Worm (Caenorhabditis elegans) whole organism, L4 larva: ENCODE measurements around the gene F44B9.5.
A peak's percentile ranks its signal among the peaks of the same experiment; 100 is the strongest.

Experiments used
- D1046.2 ChIP-seq: fragments of 200-800 bp; sonication (Bioruptor generic); IDR thresholded peaks from 2 replicates; pipeline ENCODE4 v1.3.6; 2022; ENCODE audit warnings: missing genetic modification characterization, missing compliant biosample characterization
- F37D6.2 ChIP-seq: sonication (generic microtip); optimal IDR thresholded peaks from 2 replicates; lab custom pipeline; 2016; ENCODE audit warnings: mild to moderate bottlenecking, missing genetic modification characterization, missing compliant biosample characterization
- F44E2.7 ChIP-seq: fragments of 200-800 bp; sonication (Bioruptor generic); IDR thresholded peaks from 2 replicates; pipeline ENCODE4 v2.1.2; 2022; ENCODE audit warnings: missing genetic modification characterization, missing compliant biosample characterization
- R02D3.7 ChIP-seq: fragments of 150-350 bp; sonication (generic microtip); optimal IDR thresholded peaks from 3 replicates; lab custom pipeline; 2014; ENCODE audit warnings: missing biosample characterization, missing genetic modification characterization
- ZK337.2 ChIP-seq: fragments of 200-800 bp; sonication (Bioruptor generic); IDR thresholded peaks from 2 replicates; pipeline ENCODE4 v1.3.6; 2022; ENCODE audit warnings: missing genetic modification reagents, missing genetic modification characterization, missing compliant biosample characterization
- aha-1 ChIP-seq: fragments of 150-350 bp; peaks from one replicate; lab custom pipeline; 2014; ENCODE audit warnings: missing biosample characterization, missing genetic modification characterization
- aly-2 ChIP-seq: sonication (generic microtip); optimal IDR thresholded peaks from 2 replicates; lab custom pipeline; 2018; ENCODE audit warnings: missing biosample characterization, missing genetic modification characterization
- ama-1 ChIP-seq: fragments of 150-350 bp; optimal IDR thresholded peaks from 2 replicates; lab custom pipeline; 2014; ENCODE audit warnings: inconsistent platforms, mixed read lengths
- arid-1 ChIP-seq: fragments of 200-800 bp; sonication (Bioruptor generic); conservative IDR thresholded peaks from 2 replicates; pipeline ENCODE4 v1.3.6; 2022; ENCODE audit warnings: missing genetic modification reagents, missing genetic modification characterization, missing compliant biosample characterization
- attf-4 ChIP-seq: sonication (generic microtip); optimal IDR thresholded peaks from 3 replicates; lab custom pipeline; 2017; ENCODE audit warnings: missing biosample characterization, missing genetic modification characterization
- ceh-44 ChIP-seq: fragments of 200-800 bp; sonication (Bioruptor generic); IDR thresholded peaks from 2 replicates; pipeline ENCODE4 v1.3.6; 2022; ENCODE audit warnings: missing genetic modification reagents, missing genetic modification characterization, missing compliant biosample characterization
- cey-2 ChIP-seq: sonication (generic microtip); optimal IDR thresholded peaks from 3 replicates; lab custom pipeline; 2017; ENCODE audit warnings: missing genetic modification characterization, mild to moderate bottlenecking, missing compliant biosample characterization, antibody characterized with exemption, borderline replicate concordance; ENCODE audit not compliant: insufficient read depth
- dmd-9 ChIP-seq: fragments of 200-800 bp; sonication (Bioruptor generic); IDR thresholded peaks from 2 replicates; pipeline ENCODE4 v1.3.6; 2022; ENCODE audit warnings: missing genetic modification reagents, missing genetic modification characterization, missing compliant biosample characterization
- fos-1 ChIP-seq: fragments of 150-350 bp; optimal IDR thresholded peaks from 2 replicates; lab custom pipeline; 2014; ENCODE audit warnings: missing biosample characterization, missing genetic modification characterization
- gei-8 ChIP-seq: fragments of 200-800 bp; sonication (Bioruptor generic); optimal IDR thresholded peaks from 2 replicates; lab custom pipeline; 2018; ENCODE audit warnings: mild to moderate bottlenecking, missing genetic modification characterization, missing compliant biosample characterization
- hlh-11 ChIP-seq: fragments of 200-800 bp; sonication (Bioruptor generic); optimal IDR thresholded peaks from 2 replicates; lab custom pipeline; 2018; ENCODE audit warnings: mild to moderate bottlenecking, missing genetic modification characterization, missing compliant biosample characterization
- hmg-1.1 ChIP-seq: fragments of 200-800 bp; sonication (Bioruptor generic); IDR thresholded peaks from 2 replicates; pipeline ENCODE4 v1.3.6; 2022; ENCODE audit warnings: missing genetic modification reagents, missing genetic modification characterization, missing compliant biosample characterization
- jun-1 ChIP-seq: fragments of 150-350 bp; optimal IDR thresholded peaks from 2 replicates; lab custom pipeline; 2014; ENCODE audit warnings: missing biosample characterization, missing genetic modification reagents, missing genetic modification characterization
- lin-1 ChIP-seq: fragments of 200-800 bp; sonication (Bioruptor generic); IDR thresholded peaks from 2 replicates; pipeline ENCODE4 v1.3.6; 2022; ENCODE audit warnings: missing genetic modification reagents, missing genetic modification characterization, missing compliant biosample characterization
- lsy-2 ChIP-seq, 2 experiments: fragments of 150-350 bp in 1 of 2; sonication (generic microtip) in 1 of 2; optimal IDR thresholded peaks; 2 replicates each; lab custom pipeline; 2014 to 2017; ENCODE audit warnings: missing biosample characterization in 2 of 2, missing genetic modification characterization in 2 of 2
- madf-9 ChIP-seq: fragments of 200-800 bp; sonication (Bioruptor generic); conservative IDR thresholded peaks from 2 replicates; pipeline ENCODE4 v1.3.6; 2022; ENCODE audit warnings: missing genetic modification reagents, missing genetic modification characterization, missing compliant biosample characterization
- mdl-1 ChIP-seq, 2 experiments: fragments of 150-350 bp in 1 of 2; sonication (generic microtip) in 1 of 2; optimal IDR thresholded peaks; 2 replicates each; lab custom pipeline; 2014 to 2017; ENCODE audit warnings: missing biosample characterization in 2 of 2, missing genetic modification characterization in 2 of 2
- mdt-29 ChIP-seq: fragments of 200-800 bp; sonication (Bioruptor generic); IDR thresholded peaks from 2 replicates; pipeline ENCODE4 v1.3.6; 2022; ENCODE audit warnings: missing genetic modification reagents, missing genetic modification characterization, missing compliant biosample characterization
- mep-1 ChIP-seq: fragments of 150-350 bp; sonication (generic microtip); optimal IDR thresholded peaks from 3 replicates; lab custom pipeline; 2014; ENCODE audit warnings: missing biosample characterization, missing genetic modification characterization
- mxl-3 ChIP-seq: fragments of 200-800 bp; sonication (Bioruptor generic); optimal IDR thresholded peaks from 2 replicates; lab custom pipeline; 2018; ENCODE audit warnings: mild to moderate bottlenecking, missing genetic modification characterization, missing compliant biosample characterization
- nhr-102 ChIP-seq: sonication (generic microtip); optimal IDR thresholded peaks from 2 replicates; lab custom pipeline; 2016; ENCODE audit warnings: mild to moderate bottlenecking, missing genetic modification characterization, moderate library complexity, missing compliant biosample characterization
- nhr-11 ChIP-seq: fragments of 150-350 bp; optimal IDR thresholded peaks from 2 replicates; lab custom pipeline; 2014; ENCODE audit warnings: missing biosample characterization, missing genetic modification characterization
- nhr-28 ChIP-seq: fragments of 150-350 bp; optimal IDR thresholded peaks from 2 replicates; lab custom pipeline; 2014; ENCODE audit warnings: missing biosample characterization, missing genetic modification characterization
- nhr-41 ChIP-seq: fragments of 200-800 bp; sonication (Bioruptor generic); IDR thresholded peaks from 2 replicates; pipeline ENCODE4 v1.3.6; 2022; ENCODE audit warnings: missing genetic modification reagents, missing genetic modification characterization, missing compliant biosample characterization
- nhr-77 ChIP-seq: fragments of 150-350 bp; optimal IDR thresholded peaks from 2 replicates; lab custom pipeline; 2014; ENCODE audit warnings: missing biosample characterization, missing genetic modification characterization
- pha-4 ChIP-seq, 2 experiments: fragments of 150-350 bp in 1 of 2; fragments of 200-800 bp in 1 of 2; sonication (Bioruptor generic) in 1 of 2; IDR thresholded peaks in 1 of 2; optimal IDR thresholded peaks in 1 of 2; 2 replicates each; pipeline versions ENCODE4 v1.3.6 to Lab custom; 2014 to 2022; ENCODE audit warnings: missing genetic modification characterization in 2 of 2, missing genetic modification reagents in 2 of 2, missing biosample characterization in 1 of 2, missing compliant biosample characterization in 1 of 2
- php-3 ChIP-seq: fragments of 200-800 bp; sonication (Bioruptor generic); IDR thresholded peaks from 2 replicates; pipeline ENCODE4 v1.3.6; 2022; ENCODE audit warnings: missing genetic modification reagents, missing genetic modification characterization, missing compliant biosample characterization
- sdz-12 ChIP-seq: fragments of 200-800 bp; sonication (Bioruptor generic); optimal IDR thresholded peaks from 2 replicates; lab custom pipeline; 2018; ENCODE audit warnings: mild to moderate bottlenecking, missing genetic modification characterization, missing compliant biosample characterization
- set-16 ChIP-seq: fragments of 200-800 bp; sonication (Bioruptor generic); IDR thresholded peaks from 2 replicates; pipeline ENCODE4 v1.3.6; 2022; ENCODE audit warnings: missing genetic modification reagents, missing genetic modification characterization, missing compliant biosample characterization
- snpc-1.2 ChIP-seq: fragments of 200-800 bp; sonication (Bioruptor generic); IDR thresholded peaks from 2 replicates; pipeline ENCODE4 v1.3.6; 2022; ENCODE audit warnings: missing genetic modification reagents, missing genetic modification characterization, missing compliant biosample characterization
- spr-1 ChIP-seq: sonication (generic microtip); optimal IDR thresholded peaks from 2 replicates; lab custom pipeline; 2016; ENCODE audit warnings: mild to moderate bottlenecking, missing genetic modification characterization, missing compliant biosample characterization
- unc-62 ChIP-seq, 3 experiments: fragments of 150-350 bp in 1 of 3; sonication (generic microtip); optimal IDR thresholded peaks in 2 of 3; peaks in 1 of 3; 1 replicate in 1 of 3; 2 replicates in 2 of 3; lab custom pipeline; 2014 to 2017; ENCODE audit warnings: missing biosample characterization in 3 of 3, missing genetic modification characterization in 3 of 3, missing genetic modification reagents in 3 of 3, missing genotype in 1 of 3
- vab-7 ChIP-seq: fragments of 200-800 bp; sonication (Bioruptor generic); IDR thresholded peaks from 2 replicates; pipeline ENCODE4 v1.3.6; 2022; ENCODE audit warnings: missing genetic modification reagents, missing genetic modification characterization, missing compliant biosample characterization
- zfp-3 ChIP-seq: fragments of 200-800 bp; sonication (Bioruptor generic); conservative IDR thresholded peaks from 2 replicates; pipeline ENCODE4 v1.3.6; 2022; ENCODE audit warnings: missing genetic modification reagents, missing genetic modification characterization, missing compliant biosample characterization
- zip-2 ChIP-seq: fragments of 150-350 bp; optimal IDR thresholded peaks from 2 replicates; lab custom pipeline; 2014; ENCODE audit warnings: missing biosample characterization, missing genetic modification characterization
- ztf-7 ChIP-seq: fragments of 150-350 bp; optimal IDR thresholded peaks from 2 replicates; lab custom pipeline; 2014; ENCODE audit warnings: missing biosample characterization, missing genetic modification characterization

Gene F44B9.5

DNA sequence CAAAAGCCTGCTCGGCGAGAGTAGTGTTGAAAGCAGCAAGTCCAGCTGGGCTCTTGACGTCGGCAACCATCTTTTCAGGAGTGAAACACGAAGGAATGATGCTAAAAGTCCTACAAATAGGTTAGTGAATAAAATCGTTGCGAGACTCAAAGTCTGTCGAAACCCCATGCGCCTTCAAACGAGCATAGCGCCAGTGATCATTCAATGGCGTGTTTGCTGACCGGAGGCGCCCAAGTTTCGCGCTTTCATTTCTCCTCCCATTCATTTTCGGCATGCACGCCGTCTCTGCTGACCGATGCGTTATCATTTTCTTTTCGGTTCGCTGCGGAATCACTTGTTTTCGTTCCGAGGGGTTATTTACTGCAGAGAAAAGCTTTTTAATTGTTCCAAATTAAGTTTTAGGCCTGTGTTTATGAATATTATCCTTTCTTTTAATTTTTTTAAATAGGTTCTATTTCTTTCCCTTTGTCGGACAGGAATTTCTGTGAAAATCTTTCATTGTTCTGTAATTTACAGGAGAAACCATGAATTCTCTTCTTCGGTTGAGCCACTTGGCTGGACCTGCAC, 43.1 kb downstream of the F44B9.5 start, which contains the start of the genes eef-1B.1 and aco-2 (continued):
- no peak for TF ChIP-seq cey-2 (tag; lab: Kevin White, UChicago)
- 0 out of 2 replicates have a peak, but pooled peaks have one; percentile 39 for TF ChIP-seq mdt-29 (GFP tag; lab: Robert Waterston, UW)
- peak; percentile 68 for TF ChIP-seq jun-1 (tag; lab: Kevin White, UChicago)
- peak; percentile 81 for TF ChIP-seq ama-1
- TF ChIP-seq F37D6.2 (tag; lab: Kevin White, UChicago): peak; percentile 81
- peak; percentile 89 for TF ChIP-seq hmg-1.1
- peak; percentile 90 for TF ChIP-seq nhr-77 (tag; lab: Kevin White, UChicago)
- TF ChIP-seq nhr-28 (tag; lab: Kevin White, UChicago): peak; percentile 84
- peak; percentile 42; the same call in 1 of the 2 replicates for TF ChIP-seq php-3 (GFP tag; lab: Robert Waterston, UW)
- peak; percentile 95 for TF ChIP-seq hlh-11 (tag; lab: Kevin White, UChicago)
- no peak for TF ChIP-seq D1046.2 (GFP tag; lab: Robert Waterston, UW)
- TF ChIP-seq lsy-2 (tag; optimal IDR thresholded peaks at IDR 0.05; lab: Kevin White, UChicago): peak; percentile 31 to 95
- peak; percentile 76 for TF ChIP-seq zfp-3
- peak; percentile 78 for TF ChIP-seq ztf-7 (tag; lab: Kevin White, UChicago)
- no peak for TF ChIP-seq unc-62 (GFP tag; optimal IDR thresholded peaks at IDR 0.05 in 1 of 2; lab: Kevin White, UChicago)
- TF ChIP-seq unc-62 (tag; optimal IDR thresholded peaks at IDR 0.05; lab: Kevin White, UChicago): no peak
- no peak for TF ChIP-seq R02D3.7 (tag; lab: Kevin White, UChicago)
- TF ChIP-seq aha-1: peak; percentile 99
- TF ChIP-seq vab-7 (GFP tag; lab: Robert Waterston, UW): 0 out of 2 replicates have a peak, but pooled peaks have one; percentile 7
- peak; percentile 78; the same call in 1 of the 2 replicates for TF ChIP-seq madf-9
- TF ChIP-seq pha-4 (GFP tag; IDR thresholded peaks at IDR 0.05; lab: Robert Waterston, UW): peak; percentile 64; the same call in 1 of the 2 replicates
- TF ChIP-seq pha-4 (tag; optimal IDR thresholded peaks at IDR 0.05; lab: Kevin White, UChicago): no peak
- TF ChIP-seq nhr-11 (tag; lab: Kevin White, UChicago): peak; percentile 88
- peak; percentile 93 for TF ChIP-seq mep-1 (tag; lab: Kevin White, UChicago)
- peak; percentile 72 for TF ChIP-seq spr-1

ce11 chrIII:7972687-7973086, 43.7 kb downstream of the F44B9.5 start:
- TF ChIP-seq arid-1: no peak
- TF ChIP-seq unc-62 (GFP tag; optimal IDR thresholded peaks at IDR 0.05 in 1 of 2; lab: Kevin White, UChicago): no peak
- TF ChIP-seq unc-62 (tag; optimal IDR thresholded peaks at IDR 0.05; lab: Kevin White, UChicago): no peak
- TF ChIP-seq dmd-9 (GFP tag; lab: Robert Waterston, UW): no peak
- TF ChIP-seq set-16 (GFP tag; lab: Robert Waterston, UW): peak; percentile 85
- TF ChIP-seq ceh-44 (GFP tag; lab: Robert Waterston, UW): peak; percentile 53; the same call in 1 of the 2 replicates
- no peak for TF ChIP-seq mxl-3 (GFP tag; lab: Kevin White, UChicago)
- no peak for TF ChIP-seq nhr-41 (GFP tag; lab: Robert Waterston, UW)
- TF ChIP-seq php-3 (GFP tag; lab: Robert Waterston, UW): no peak
- no peak for TF ChIP-seq fos-1
- no peak for TF ChIP-seq aly-2 (tag; lab: Kevin White, UChicago)
- TF ChIP-seq mdl-1 (tag; optimal IDR thresholded peaks at IDR 0.05; lab: Kevin White, UChicago): no peak

DNA sequence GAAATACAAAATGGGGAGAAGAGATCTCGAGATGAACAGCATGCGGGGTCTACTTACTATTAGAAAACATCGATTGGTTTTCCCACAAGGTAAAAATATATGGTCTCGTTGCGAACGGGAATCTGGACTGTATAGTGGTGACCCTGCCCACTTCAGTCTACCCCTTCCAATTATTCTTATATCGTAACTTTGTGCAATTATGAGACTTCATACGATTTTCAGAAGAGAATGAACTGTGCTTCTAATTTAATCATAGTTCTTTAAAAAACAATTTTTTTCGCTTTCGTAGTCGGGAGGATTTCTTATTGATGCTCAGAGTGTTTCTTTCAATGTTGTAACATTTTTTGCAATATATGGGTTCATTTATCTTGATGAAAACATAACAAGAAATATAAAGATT, 44.3 kb downstream of the F44B9.5 start, which contains the start of gene F54H12.5:
Gene F54H12.5, minus strand, starts transcription at position 101 of the 400 bp plus-strand sequence.
- TF ChIP-seq snpc-1.2 (0 out of 2 replicates have a peak, but pooled peaks have one; percentile 29), jun-1 (tag; lab: Kevin White, UChicago) (no peak)
- TF ChIP-seq, all 104 proteins: peak for 1

ce11 chrIII:7969121-7969520, 47.2 kb downstream of the F44B9.5 start, which contains the start of the genes F54H12.8 and F54H12.7:
Gene F54H12.8, minus strand, starts transcription at chrIII:7969221.
Gene F54H12.7, plus strand, starts transcription at chrIII:7969349.
- TF ChIP-seq nhr-77 (tag; lab: Kevin White, UChicago): no peak
- no peak for TF ChIP-seq nhr-102
- no peak for TF ChIP-seq gei-8 (GFP tag; lab: Kevin White, UChicago)
- TF ChIP-seq pha-4 (GFP tag; IDR thresholded peaks at IDR 0.05; lab: Robert Waterston, UW): no peak
- TF ChIP-seq pha-4 (tag; optimal IDR thresholded peaks at IDR 0.05; lab: Kevin White, UChicago): no peak
- TF ChIP-seq dmd-9 (GFP tag; lab: Robert Waterston, UW): no peak
- no peak for TF ChIP-seq aly-2 (tag; lab: Kevin White, UChicago)
- TF ChIP-seq lin-1: no peak
- TF ChIP-seq hmg-1.1: no peak
- no peak for TF ChIP-seq F44E2.7
- no peak for TF ChIP-seq zip-2 (tag; lab: Kevin White, UChicago)
- no peak for TF ChIP-seq attf-4 (tag; lab: Kevin White, UChicago)
- TF ChIP-seq sdz-12 (GFP tag; lab: Kevin White, UChicago): no peak
- TF ChIP-seq ZK337.2 (GFP tag; lab: Robert Waterston, UW): no peak
- TF ChIP-seq, all 104 proteins: peak for 0
